Fruit fly (Drosophila melanogaster) whole organism, embryonic: Measurements from ENCODE around the gene ATPsyngamma.

Source experiments
- BEAF-32 ChIP-seq: fragments of 200-800 bp; sonication (Bioruptor generic); optimal IDR thresholded peaks from 3 replicates; lab custom pipeline; 2017; ENCODE audit warnings: missing biosample characterization, missing genetic modification characterization, mild to moderate bottlenecking, moderate library complexity, missing genetic modification reagents
- CG11504 ChIP-seq: fragments of 200-800 bp; sonication (Bioruptor generic); optimal IDR thresholded peaks from 3 replicates; lab custom pipeline; 2019; ENCODE audit warnings: missing biosample characterization, mild to moderate bottlenecking, missing genetic modification characterization, moderate library complexity
- CG11723 ChIP-seq: fragments of 200-800 bp; sonication (Bioruptor generic); optimal IDR thresholded peaks from 2 replicates; lab custom pipeline; 2017; ENCODE audit warnings: missing biosample characterization, mild to moderate bottlenecking, missing genetic modification characterization
- CG13624 ChIP-seq: fragments of 200-800 bp; sonication (Bioruptor generic); optimal IDR thresholded peaks from 2 replicates; lab custom pipeline; 2016; ENCODE audit warnings: missing biosample characterization, missing genetic modification characterization
- CG14014 ChIP-seq: fragments of 200-800 bp; sonication (Bioruptor generic); IDR thresholded peaks from 2 replicates; pipeline ENCODE4 v1.3.6; 2022; ENCODE audit warnings: missing biosample characterization, missing genetic modification characterization
- CG14667 ChIP-seq: fragments of 200-800 bp; sonication (Bioruptor generic); IDR thresholded peaks from 2 replicates; pipeline ENCODE4 v1.3.6; 2022; ENCODE audit warnings: missing biosample characterization, missing genetic modification characterization
- CG14710 ChIP-seq: fragments of 200-800 bp; sonication (Bioruptor generic); optimal IDR thresholded peaks from 3 replicates; lab custom pipeline; 2019; ENCODE audit warnings: missing biosample characterization, mild to moderate bottlenecking, missing genetic modification characterization, moderate library complexity
- CG1647 ChIP-seq: fragments of 200-800 bp; sonication (Bioruptor generic); optimal IDR thresholded peaks from 3 replicates; lab custom pipeline; 2016; ENCODE audit warnings: missing biosample characterization, missing genetic modification characterization
- CG16813 ChIP-seq: fragments of 200-800 bp; sonication (Bioruptor generic); IDR thresholded peaks from 3 replicates; pipeline ENCODE4 v1.3.6; 2022; ENCODE audit warnings: missing biosample characterization, missing genetic modification characterization; ENCODE audit not compliant: partially characterized antibody
- CG2129 ChIP-seq: fragments of 200-800 bp; sonication (Bioruptor generic); IDR thresholded peaks from 2 replicates; pipeline ENCODE4 v1.3.6; 2022; ENCODE audit warnings: missing biosample characterization, missing genetic modification characterization; ENCODE audit not compliant: partially characterized antibody
- CG33557 ChIP-seq: fragments of 200-800 bp; sonication (Bioruptor generic); optimal IDR thresholded peaks from 2 replicates; lab custom pipeline; 2019; ENCODE audit warnings: missing biosample characterization, mild to moderate bottlenecking, missing genetic modification characterization, moderate library complexity
- CG34224 ChIP-seq: fragments of 200-800 bp; sonication (Bioruptor generic); IDR thresholded peaks from 3 replicates; pipeline ENCODE4 v1.3.6; 2022; ENCODE audit warnings: missing biosample characterization, missing genetic modification characterization; ENCODE audit not compliant: partially characterized antibody
- CG6683 ChIP-seq: fragments of 200-800 bp; sonication (Bioruptor generic); optimal IDR thresholded peaks from 2 replicates; lab custom pipeline; 2017; ENCODE audit warnings: missing biosample characterization, mild to moderate bottlenecking, missing genetic modification characterization, missing genetic modification reagents
- CG6854 ChIP-seq: fragments of 200-800 bp; sonication (Bioruptor generic); optimal IDR thresholded peaks from 3 replicates; lab custom pipeline; 2017; ENCODE audit warnings: missing biosample characterization, mild to moderate bottlenecking, missing genetic modification characterization
- CG7556 ChIP-seq: fragments of 200-800 bp; sonication (Bioruptor generic); optimal IDR thresholded peaks from 2 replicates; lab custom pipeline; 2017; ENCODE audit warnings: missing biosample characterization, mild to moderate bottlenecking, missing genetic modification characterization
- CG7839 ChIP-seq: fragments of 200-800 bp; sonication (Bioruptor generic); optimal IDR thresholded peaks from 3 replicates; lab custom pipeline; 2018; ENCODE audit warnings: missing biosample characterization, mild to moderate bottlenecking, missing genetic modification characterization, moderate library complexity
- CG7963 ChIP-seq: fragments of 200-800 bp; sonication (Bioruptor generic); IDR thresholded peaks from 3 replicates; pipeline ENCODE4 v1.3.6; 2022; ENCODE audit warnings: missing biosample characterization, missing genetic modification characterization; ENCODE audit not compliant: partially characterized antibody
- CG9932 ChIP-seq: fragments of 200-800 bp; sonication (Bioruptor generic); IDR thresholded peaks from 2 replicates; pipeline ENCODE4 v1.3.6; 2022; ENCODE audit warnings: missing biosample characterization, missing genetic modification characterization
- CHES-1-like ChIP-seq: fragments of 200-800 bp; sonication (Bioruptor generic); optimal IDR thresholded peaks from 2 replicates; lab custom pipeline; 2016; ENCODE audit warnings: missing biosample characterization, missing genetic modification characterization
- Dll ChIP-seq: fragments of 200-800 bp; sonication (Bioruptor generic); IDR thresholded peaks from 4 replicates; pipeline ENCODE4 v1.3.6; 2022; ENCODE audit warnings: missing biosample characterization, missing genetic modification characterization; ENCODE audit not compliant: partially characterized antibody
- Dref ChIP-seq: fragments of 200-800 bp; sonication (Bioruptor generic); IDR thresholded peaks from 2 replicates; pipeline ENCODE4 v1.3.6; 2022; ENCODE audit warnings: missing biosample characterization, missing genetic modification characterization
- E2f1 ChIP-seq: fragments of 200-800 bp; sonication (Bioruptor generic); IDR thresholded peaks from 2 replicates; pipeline ENCODE4 v1.3.6; 2022; ENCODE audit warnings: missing biosample characterization, missing genetic modification characterization
- E2f2 ChIP-seq: fragments of 200-800 bp; sonication (Bioruptor generic); IDR thresholded peaks from 2 replicates; pipeline ENCODE4 v1.3.6; 2022; ENCODE audit warnings: missing biosample characterization, missing genetic modification characterization
- HHEX ChIP-seq: fragments of 200-800 bp; sonication (Bioruptor generic); optimal IDR thresholded peaks from 3 replicates; lab custom pipeline; 2017; ENCODE audit warnings: missing biosample characterization, mild to moderate bottlenecking, missing genetic modification characterization, missing genetic modification reagents
- HLH54F ChIP-seq: fragments of 200-800 bp; sonication (Bioruptor generic); optimal IDR thresholded peaks from 3 replicates; lab custom pipeline; 2016; ENCODE audit warnings: missing biosample characterization, missing genetic modification characterization
- Lhr ChIP-seq: fragments of 200-800 bp; sonication (Bioruptor generic); optimal IDR thresholded peaks from 3 replicates; lab custom pipeline; 2017; ENCODE audit warnings: mild to moderate bottlenecking, missing biosample characterization, missing genetic modification reagents, missing genetic modification characterization
- MBD-R2 ChIP-seq: fragments of 200-800 bp; sonication (Bioruptor generic); IDR thresholded peaks from 2 replicates; pipeline ENCODE4 v1.3.6; 2022; ENCODE audit warnings: missing biosample characterization, missing genetic modification characterization
- Med ChIP-seq: fragments of 200-800 bp; sonication (Bioruptor generic); peaks from one replicate; lab custom pipeline; 2016; ENCODE audit warnings: missing biosample characterization, missing genetic modification characterization, mild to moderate bottlenecking, inconsistent platforms, moderate library complexity
- Opbp ChIP-seq: fragments of 200-800 bp; sonication (Bioruptor generic); IDR thresholded peaks from 3 replicates; pipeline ENCODE4 v1.3.6; 2022; ENCODE audit warnings: missing biosample characterization, missing genetic modification characterization; ENCODE audit not compliant: partially characterized antibody
- Scr ChIP-seq: fragments of 200-800 bp; sonication (Bioruptor generic); IDR thresholded peaks from 2 replicates; pipeline ENCODE4 v1.3.6; 2022; ENCODE audit warnings: missing biosample characterization, missing genetic modification characterization; ENCODE audit not compliant: partially characterized antibody
- Sin3A ChIP-seq: fragments of >200 bp; optimal IDR thresholded peaks from 2 replicates; lab custom pipeline; 2018
- Sry-δ ChIP-seq: fragments of 200-800 bp; sonication (Bioruptor generic); optimal IDR thresholded peaks from 2 replicates; lab custom pipeline; 2016; ENCODE audit warnings: missing biosample characterization, missing genetic modification characterization
- abd-A ChIP-seq: fragments of 200-800 bp; sonication (Bioruptor generic); optimal IDR thresholded peaks from 3 replicates; lab custom pipeline; 2019; ENCODE audit warnings: missing biosample characterization, mild to moderate bottlenecking, missing genetic modification characterization, moderate library complexity
- ac ChIP-seq: fragments of 200-800 bp; sonication (Bioruptor generic); optimal IDR thresholded peaks from 3 replicates; lab custom pipeline; 2017; ENCODE audit warnings: missing biosample characterization, mild to moderate bottlenecking, missing genetic modification characterization
- ewg ChIP-seq: fragments of 200-800 bp; sonication (Bioruptor generic); optimal IDR thresholded peaks from 3 replicates; lab custom pipeline; 2017; ENCODE audit warnings: mild to moderate bottlenecking, missing biosample characterization, missing genetic modification reagents, missing genetic modification characterization
- gfzf ChIP-seq: fragments of 200-800 bp; sonication (Bioruptor generic); optimal IDR thresholded peaks from 2 replicates; lab custom pipeline; 2016; ENCODE audit warnings: missing biosample characterization, mild to moderate bottlenecking, missing genetic modification characterization, moderate library complexity
- inv ChIP-seq: fragments of 200-800 bp; sonication (Bioruptor generic); IDR thresholded peaks from 2 replicates; pipeline ENCODE4 v1.3.6; 2022; ENCODE audit warnings: missing biosample characterization, missing genetic modification characterization; ENCODE audit not compliant: partially characterized antibody
- jing ChIP-seq: fragments of 200-800 bp; sonication (Bioruptor generic); optimal IDR thresholded peaks from 2 replicates; lab custom pipeline; 2018; ENCODE audit warnings: missing biosample characterization, mild to moderate bottlenecking, missing genetic modification characterization
- nmo ChIP-seq: fragments of 200-800 bp; sonication (Bioruptor generic); optimal IDR thresholded peaks from 2 replicates; lab custom pipeline; 2018; ENCODE audit warnings: missing biosample characterization, mild to moderate bottlenecking, missing genetic modification characterization, moderate library complexity
- phol ChIP-seq: fragments of 200-800 bp; sonication (Bioruptor generic); optimal IDR thresholded peaks from 3 replicates; lab custom pipeline; 2018; ENCODE audit warnings: missing biosample characterization, mild to moderate bottlenecking, missing genetic modification characterization, moderate library complexity
- psq ChIP-seq: fragments of 200-800 bp; sonication (Bioruptor generic); optimal IDR thresholded peaks from 2 replicates; lab custom pipeline; 2017; ENCODE audit warnings: missing biosample characterization, missing genetic modification characterization
- rib ChIP-seq: fragments of 200-800 bp; sonication (Bioruptor generic); IDR thresholded peaks from 2 replicates; pipeline ENCODE4 v1.3.6; 2022; ENCODE audit warnings: missing biosample characterization, missing genetic modification characterization
- shn ChIP-seq: fragments of 200-800 bp; sonication (Bioruptor generic); optimal IDR thresholded peaks from 3 replicates; lab custom pipeline; 2016; ENCODE audit warnings: missing biosample characterization, missing genetic modification characterization
- sna ChIP-seq: fragments of 200-800 bp; sonication (Bioruptor generic); IDR thresholded peaks from 2 replicates; pipeline ENCODE4 v1.3.6; 2022; ENCODE audit warnings: missing biosample characterization, missing genetic modification characterization; ENCODE audit not compliant: partially characterized antibody
- stc ChIP-seq: fragments of 200-800 bp; sonication (Bioruptor generic); IDR thresholded peaks from 2 replicates; pipeline ENCODE4 v1.3.6; 2022; ENCODE audit warnings: missing biosample characterization, missing genetic modification characterization
- trem ChIP-seq: fragments of 200-800 bp; optimal IDR thresholded peaks from 3 replicates; lab custom pipeline; 2019; ENCODE audit warnings: missing biosample characterization, mild to moderate bottlenecking, missing genetic modification characterization, moderate library complexity
- unc-4 ChIP-seq: fragments of 200-800 bp; sonication (Bioruptor generic); IDR thresholded peaks from 2 replicates; pipeline ENCODE4 v1.3.6; 2022; ENCODE audit warnings: missing biosample characterization, missing genetic modification characterization; ENCODE audit not compliant: partially characterized antibody
- vnd ChIP-seq: fragments of 200-800 bp; sonication (Bioruptor generic); IDR thresholded peaks from 3 replicates; pipeline ENCODE4 v1.3.6; 2022; ENCODE audit warnings: missing biosample characterization, missing genetic modification characterization; ENCODE audit not compliant: partially characterized antibody

The ATPsyngamma gene

DNA sequence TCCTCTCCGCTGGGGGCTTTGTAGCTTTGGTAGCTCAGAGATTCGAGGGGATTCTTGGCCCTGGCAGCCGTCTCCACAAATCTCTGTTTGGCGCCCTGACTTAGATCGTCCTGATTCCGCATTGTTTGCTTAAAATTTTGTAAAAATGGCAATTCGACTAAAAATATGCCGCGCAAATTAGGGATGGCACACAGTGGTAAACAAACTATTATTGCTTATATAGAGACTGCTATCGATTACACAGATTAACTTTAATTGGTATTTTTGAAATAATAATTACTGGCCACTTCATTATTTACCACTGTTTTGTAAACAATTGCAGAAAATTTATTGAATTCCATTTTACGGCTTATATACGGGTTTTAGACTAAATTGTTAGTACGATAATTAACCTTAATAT, 24.2 kb downstream of the ATPsyngamma start, which contains the start of the genes Naa40 and CG18731 (continued):
- peak; percentile 48; the same call in 1 of the 2 replicates for TF ChIP-seq CG2129
- peak; percentile 59 for TF ChIP-seq CG34224 (GFP tag; lab: Robert Waterston, UW)
- TF ChIP-seq CG6854 (GFP tag; lab: Kevin White, UChicago), result no peak
- no peak for TF ChIP-seq HHEX (GFP tag; lab: Kevin White, UChicago)
- peak; percentile 75 for TF ChIP-seq MBD-R2 (GFP tag; lab: Robert Waterston, UW)
- TF ChIP-seq CG14710 (tag; lab: Kevin White, UChicago), result peak; percentile 7
- TF ChIP-seq inv (GFP tag; lab: Robert Waterston, UW), result peak; percentile 48; the same call in 1 of the 2 replicates
- TF ChIP-seq CG33557 (GFP tag; lab: Kevin White, UChicago), result no peak
- peak; percentile 71 for TF ChIP-seq Dref (GFP tag; lab: Robert Waterston, UW)
- TF ChIP-seq Sin3A, result peak; percentile 17
- peak; percentile 77 for TF ChIP-seq gfzf (GFP tag; lab: Kevin White, UChicago)
- TF ChIP-seq CG6683, result no peak
- TF ChIP-seq rib (GFP tag; lab: Robert Waterston, UW), result no peak
- no peak for TF ChIP-seq CG11504 (tag; lab: Kevin White, UChicago)
- peak; percentile 3 for TF ChIP-seq CG13624 (GFP tag; lab: Kevin White, UChicago)
- no peak for TF ChIP-seq shn (GFP tag; lab: Kevin White, UChicago)
- TF ChIP-seq CG7556, result no peak
- TF ChIP-seq trem (tag; lab: Kevin White, UChicago), result peak; percentile 23
- no peak for TF ChIP-seq stc (GFP tag; lab: Robert Waterston, UW)
- peak; percentile 46 for TF ChIP-seq CHES-1-like (GFP tag; lab: Kevin White, UChicago)
- peak; percentile 61 for TF ChIP-seq Med (GFP tag; lab: Kevin White, UChicago)
- no peak for TF ChIP-seq HLH54F (GFP tag; lab: Kevin White, UChicago)
- no peak for TF ChIP-seq CG7839 (tag; lab: Kevin White, UChicago)
- peak; percentile 78 for TF ChIP-seq unc-4
- no peak for TF ChIP-seq CG1647 (GFP tag; lab: Kevin White, UChicago)
- TF ChIP-seq CG16813, result peak; percentile 63
- no peak for TF ChIP-seq CG14014 (GFP tag; lab: Robert Waterston, UW)
- TF ChIP-seq CG14667, result no peak
- peak; percentile 62 for TF ChIP-seq sna (GFP tag; lab: Robert Waterston, UW)
- peak; percentile 88 for TF ChIP-seq E2f2 (GFP tag; lab: Robert Waterston, UW)
- peak; percentile 55 for TF ChIP-seq CG9932 (GFP tag; lab: Robert Waterston, UW)
- no peak for TF ChIP-seq CG11723 (GFP tag; lab: Kevin White, UChicago)
- TF ChIP-seq jing (GFP tag; lab: Kevin White, UChicago), result no peak
- TF ChIP-seq phol (tag; lab: Kevin White, UChicago), result peak; percentile 18
- peak; percentile 81; the same call in 2 of the 3 replicates for TF ChIP-seq Opbp (GFP tag; lab: Robert Waterston, UW)
- no peak; the same call in 2 of the 3 replicates for TF ChIP-seq vnd
- peak; percentile 73 for TF ChIP-seq E2f1
- TF ChIP-seq nmo (GFP tag; lab: Kevin White, UChicago), result no peak
- TF ChIP-seq BEAF-32 (GFP tag; lab: Kevin White, UChicago), result peak; percentile 79
- TF ChIP-seq abd-A (tag; lab: Kevin White, UChicago), result peak; percentile 28
- no peak for TF ChIP-seq ewg (GFP tag; lab: Kevin White, UChicago)
- peak; percentile 88 for TF ChIP-seq Sry-δ (GFP tag; lab: Kevin White, UChicago)
- no peak for TF ChIP-seq ac (GFP tag; lab: Kevin White, UChicago)
- TF ChIP-seq Lhr (GFP tag; lab: Kevin White, UChicago), result peak; percentile 44
- no peak for TF ChIP-seq psq (GFP tag; lab: Kevin White, UChicago)
- TF ChIP-seq CG7963 (GFP tag; lab: Robert Waterston, UW), result 0 out of 3 replicates have a peak, but pooled peaks have one; percentile 47
- peak; percentile 71 for TF ChIP-seq Scr
- TF ChIP-seq Dll (GFP tag; lab: Robert Waterston, UW), result peak; percentile 66; the same call in 3 of the 4 replicates
